Worm (Caenorhabditis elegans): Measurements from ENCODE around the gene C06C3.12.

- TF ChIP-seq pha-4 (tag; optimal IDR thresholded peaks at IDR 0.05), result no peak
- TF ChIP-seq snpc-4 (tag; optimal IDR thresholded peaks at IDR 0.05), result no peak
- no peak for TF ChIP-seq drap-1 (GFP tag; optimal IDR thresholded peaks at IDR 0.05)
- no peak for TF ChIP-seq mep-1 (tag; optimal IDR thresholded peaks at IDR 0.05)
- no peak for TF ChIP-seq hlh-1 (tag; optimal IDR thresholded peaks at IDR 0.05)
- no peak for TF ChIP-seq ces-1 (GFP tag; optimal IDR thresholded peaks at IDR 0.05)
- no peak for TF ChIP-seq unc-62 (GFP tag; optimal IDR thresholded peaks at IDR 0.05)
- TF ChIP-seq M03D4.4 (tag; optimal IDR thresholded peaks at IDR 0.05), result no peak
- no peak for TF ChIP-seq ceh-83 (GFP tag; optimal IDR thresholded peaks at IDR 0.05)
- no peak for TF ChIP-seq nhr-76 (tag; optimal IDR thresholded peaks at IDR 0.05)
- no peak for TF ChIP-seq mab-5 (tag; optimal IDR thresholded peaks at IDR 0.05)
- no peak for TF ChIP-seq mls-2 (tag; optimal IDR thresholded peaks at IDR 0.05)
Measured at ce11 chrII:9347444-9347843, 27.5 kb upstream of the C06C3.12 start.

Measured in whole organism, mixed stage, embryonic.